In genomic region chrV:5274974-5275373, ce11 we compare ENCODE assay signal across 4 worm cellular contexts.
A peak's percentile ranks its signal among the peaks of the same experiment; 100 is the strongest.
TF ChIP-seq lines count a peak whose summit lies in the region.

No protein-coding gene starts in this region.

TF ChIP-seq in whole organism, L2 larva, 48 proteins besides CTCF, POLR2A, EP300 and RAD21:
- peak; percentile 41 for TF ChIP-seq sma-9 (GFP tag; optimal IDR thresholded peaks at IDR 0.05; lab: Kevin White, UChicago)
- TF ChIP-seq sma-9 (tag; optimal IDR thresholded peaks at IDR 0.05; lab: Kevin White, UChicago) = no peak
- peak; percentile 2 for TF ChIP-seq fos-1 (tag; optimal IDR thresholded peaks at IDR 0.05; lab: Kevin White, UChicago)
- no peak for TF ChIP-seq nhr-77 (tag; optimal IDR thresholded peaks at IDR 0.05; lab: Kevin White, UChicago)
- peak; percentile 57 for TF ChIP-seq nhr-25 (tag; optimal IDR thresholded peaks at IDR 0.05; lab: Kevin White, UChicago)
- no peak for TF ChIP-seq ceh-16 (tag; optimal IDR thresholded peaks at IDR 0.05; lab: Kevin White, UChicago)
- TF ChIP-seq sem-4 (tag; optimal IDR thresholded peaks at IDR 0.05; lab: Kevin White, UChicago) = peak; percentile 24
- TF ChIP-seq skn-1 (tag; optimal IDR thresholded peaks at IDR 0.05; lab: Kevin White, UChicago) = no peak
- TF ChIP-seq unc-62 (GFP tag; optimal IDR thresholded peaks at IDR 0.05; lab: Kevin White, UChicago) = no peak
- peak; percentile 34 for TF ChIP-seq mab-5 (tag; optimal IDR thresholded peaks at IDR 0.05; lab: Kevin White, UChicago)
- TF ChIP-seq lsy-2 (tag; optimal IDR thresholded peaks at IDR 0.05; lab: Kevin White, UChicago) = peak; percentile 59 to 70
- TF ChIP-seq C34F6.9 (tag; optimal IDR thresholded peaks at IDR 0.05; lab: Kevin White, UChicago) = peak; percentile 58
- no peak for TF ChIP-seq ZK546.5 (tag; optimal IDR thresholded peaks at IDR 0.05; lab: Kevin White, UChicago)
- TF ChIP-seq alr-1 (tag; optimal IDR thresholded peaks at IDR 0.05; lab: Kevin White, UChicago) = no peak
- TF ChIP-seq lin-13 (GFP tag; optimal IDR thresholded peaks at IDR 0.05; lab: Kevin White, UChicago) = peak; percentile 24
- TF ChIP-seq unc-55 (GFP tag; optimal IDR thresholded peaks at IDR 0.05; lab: Kevin White, UChicago) = peak; percentile 52
- no peak for TF ChIP-seq nhr-11 (tag; optimal IDR thresholded peaks at IDR 0.05; lab: Kevin White, UChicago)
- no peak for TF ChIP-seq Y55F3AM.14 (GFP tag; optimal IDR thresholded peaks at IDR 0.05; lab: Kevin White, UChicago)
- TF ChIP-seq F13H6.1 (tag; optimal IDR thresholded peaks at IDR 0.05; lab: Kevin White, UChicago) = peak; percentile 53
- no peak for TF ChIP-seq nhr-23 (tag; optimal IDR thresholded peaks at IDR 0.05; lab: Kevin White, UChicago)
- peak; percentile 77 for TF ChIP-seq gmeb-1 (tag; optimal IDR thresholded peaks at IDR 0.05; lab: Kevin White, UChicago)
- no peak for TF ChIP-seq nhr-237 (tag; optimal IDR thresholded peaks at IDR 0.05; lab: Kevin White, UChicago)
- TF ChIP-seq crh-2 (tag; optimal IDR thresholded peaks at IDR 0.05; lab: Kevin White, UChicago) = peak; percentile 38

TF ChIP-seq in whole organism, L4 larva, 104 proteins besides CTCF, POLR2A, EP300 and RAD21 (continues in another document):
- no peak for TF ChIP-seq set-16 (GFP tag; IDR thresholded peaks at IDR 0.05; lab: Robert Waterston, UW)
- TF ChIP-seq saeg-2 (GFP tag; IDR thresholded peaks at IDR 0.05; lab: Robert Waterston, UW) = no peak
- peak in 1 of 2 experiments; percentile 72 for TF ChIP-seq lsy-2 (tag; optimal IDR thresholded peaks at IDR 0.05; lab: Kevin White, UChicago)
- peak; percentile 62; the same call in 1 of the 2 replicates for TF ChIP-seq egl-43 (GFP tag; IDR thresholded peaks at IDR 0.05; lab: Robert Waterston, UW)
- TF ChIP-seq dmd-6 (GFP tag; IDR thresholded peaks at IDR 0.05; lab: Robert Waterston, UW) = 0 out of 2 replicates have a peak, but pooled peaks have one; percentile 37
- TF ChIP-seq mdt-29 (GFP tag; IDR thresholded peaks at IDR 0.05; lab: Robert Waterston, UW) = no peak
- TF ChIP-seq zag-1 (tag; optimal IDR thresholded peaks at IDR 0.05; lab: Kevin White, UChicago) = no peak
- TF ChIP-seq mes-2 (tag; optimal IDR thresholded peaks at IDR 0.05; lab: Kevin White, UChicago; ENCODE audit: poor library complexity, severe bottlenecking) = peak; percentile 70
- peak; percentile 34 for TF ChIP-seq mep-1 (tag; optimal IDR thresholded peaks at IDR 0.05; lab: Kevin White, UChicago)
- peak; percentile 36 for TF ChIP-seq hlh-11 (tag; optimal IDR thresholded peaks at IDR 0.05; lab: Kevin White, UChicago)
- no peak for TF ChIP-seq tra-1 (GFP tag; IDR thresholded peaks at IDR 0.05; lab: Robert Waterston, UW)
- no peak for TF ChIP-seq daf-19 (GFP tag; conservative IDR thresholded peaks at IDR 0.05; lab: Robert Waterston, UW)
- TF ChIP-seq ceh-82 (tag; optimal IDR thresholded peaks at IDR 0.05; lab: Kevin White, UChicago) = no peak
- TF ChIP-seq nhr-41 (GFP tag; IDR thresholded peaks at IDR 0.05; lab: Robert Waterston, UW) = no peak
- no peak for TF ChIP-seq egl-27 (tag; optimal IDR thresholded peaks at IDR 0.05; lab: Kevin White, UChicago)
- no peak for TF ChIP-seq nhr-25 (tag; optimal IDR thresholded peaks at IDR 0.05; lab: Kevin White, UChicago; ENCODE audit: borderline replicate concordance, insufficient read depth)
- TF ChIP-seq Y48G9A.11 (GFP tag; IDR thresholded peaks at IDR 0.05; lab: Robert Waterston, UW) = no peak
- peak; percentile 30 for TF ChIP-seq duxl-1 (tag; optimal IDR thresholded peaks at IDR 0.05; lab: Kevin White, UChicago; ENCODE audit: poor library complexity)
- TF ChIP-seq vab-7 (GFP tag; IDR thresholded peaks at IDR 0.05; lab: Robert Waterston, UW) = no peak
- no peak for TF ChIP-seq fos-1 (tag; optimal IDR thresholded peaks at IDR 0.05; lab: Kevin White, UChicago)
- TF ChIP-seq hlh-30 (tag; optimal IDR thresholded peaks at IDR 0.05; lab: Kevin White, UChicago; ENCODE audit: insufficient read depth) = peak; percentile 61
- TF ChIP-seq lin-38 (GFP tag; IDR thresholded peaks at IDR 0.05; lab: Robert Waterston, UW) = peak; percentile 77
- TF ChIP-seq ZK546.5 (tag; optimal IDR thresholded peaks at IDR 0.05; lab: Kevin White, UChicago) = no peak
- no peak for TF ChIP-seq mxl-3 (GFP tag; optimal IDR thresholded peaks at IDR 0.05; lab: Kevin White, UChicago)

TF ChIP-seq in whole organism, late embryonic, 69 proteins besides CTCF, POLR2A, EP300 and RAD21:
- TF ChIP-seq fax-1 (tag; optimal IDR thresholded peaks at IDR 0.05; lab: Kevin White, UChicago) = no peak
- TF ChIP-seq C08G9.2 (tag; optimal IDR thresholded peaks at IDR 0.05; lab: Kevin White, UChicago) = no peak
- peak; percentile 20 for TF ChIP-seq pha-2 (tag; optimal IDR thresholded peaks at IDR 0.05; lab: Kevin White, UChicago)
- no peak for TF ChIP-seq ref-2 (tag; optimal IDR thresholded peaks at IDR 0.05; lab: Kevin White, UChicago)
- TF ChIP-seq T23F11.4 (GFP tag; optimal IDR thresholded peaks at IDR 0.05; lab: Kevin White, UChicago) = no peak
- TF ChIP-seq F13H6.1 (tag; optimal IDR thresholded peaks at IDR 0.05; lab: Kevin White, UChicago) = no peak
- TF ChIP-seq dmd-4 (tag; optimal IDR thresholded peaks at IDR 0.05; lab: Kevin White, UChicago; ENCODE audit: borderline replicate concordance) = no peak
- no peak for TF ChIP-seq fkh-6 (tag; optimal IDR thresholded peaks at IDR 0.05; lab: Kevin White, UChicago)
- TF ChIP-seq pha-4 (tag; optimal IDR thresholded peaks at IDR 0.05; lab: Kevin White, UChicago) = no peak
- no peak for TF ChIP-seq dve-1 (tag; optimal IDR thresholded peaks at IDR 0.05; lab: Kevin White, UChicago)
- no peak for TF ChIP-seq nhr-11 (tag; optimal IDR thresholded peaks at IDR 0.05; lab: Kevin White, UChicago)
- peak; percentile 18 for TF ChIP-seq tbx-2 (tag; optimal IDR thresholded peaks at IDR 0.05; lab: Kevin White, UChicago)
- no peak for TF ChIP-seq pros-1 (tag; optimal IDR thresholded peaks at IDR 0.05; lab: Kevin White, UChicago)
- TF ChIP-seq rnt-1 (tag; optimal IDR thresholded peaks at IDR 0.05; lab: Kevin White, UChicago) = no peak
- TF ChIP-seq pat-9 (tag; optimal IDR thresholded peaks at IDR 0.05; lab: Kevin White, UChicago) = no peak
- TF ChIP-seq hlh-13 (GFP tag; optimal IDR thresholded peaks at IDR 0.05; lab: Kevin White, UChicago) = no peak
- TF ChIP-seq ceh-34 (tag; optimal IDR thresholded peaks at IDR 0.05; lab: Kevin White, UChicago) = peak; percentile 1
- TF ChIP-seq npax-4 (tag; optimal IDR thresholded peaks at IDR 0.05; lab: Kevin White, UChicago) = no peak
- TF ChIP-seq ztf-16 (tag; optimal IDR thresholded peaks at IDR 0.05; lab: Kevin White, UChicago) = no peak
- TF ChIP-seq tbx-7 (tag; optimal IDR thresholded peaks at IDR 0.05; lab: Kevin White, UChicago) = no peak
- TF ChIP-seq K09A11.1 (tag; optimal IDR thresholded peaks at IDR 0.05; lab: Kevin White, UChicago; ENCODE audit: insufficient read depth) = no peak
- no peak for TF ChIP-seq ceh-24 (tag; optimal IDR thresholded peaks at IDR 0.05; lab: Kevin White, UChicago)
- TF ChIP-seq odd-2 (tag; optimal IDR thresholded peaks at IDR 0.05; lab: Kevin White, UChicago) = no peak
- TF ChIP-seq unc-42 (tag; optimal IDR thresholded peaks at IDR 0.05; lab: Kevin White, UChicago) = peak; percentile 48

TF ChIP-seq in whole organism, mixed stage, embryonic, 35 proteins besides CTCF, POLR2A, EP300 and RAD21:
- TF ChIP-seq zip-8 (tag; optimal IDR thresholded peaks at IDR 0.05; lab: Kevin White, UChicago) = no peak
- TF ChIP-seq ceh-43 (GFP tag; optimal IDR thresholded peaks at IDR 0.05; lab: Kevin White, UChicago) = no peak
- no peak for TF ChIP-seq ceh-39 (tag; optimal IDR thresholded peaks at IDR 0.05; lab: Kevin White, UChicago)
- TF ChIP-seq nhr-12 (tag; optimal IDR thresholded peaks at IDR 0.05; lab: Kevin White, UChicago) = no peak
- peak; percentile 37 for TF ChIP-seq M03D4.4 (tag; optimal IDR thresholded peaks at IDR 0.05; lab: Kevin White, UChicago)
- TF ChIP-seq nhr-76 (tag; optimal IDR thresholded peaks at IDR 0.05; lab: Kevin White, UChicago) = no peak
- no peak for TF ChIP-seq ceh-83 (GFP tag; optimal IDR thresholded peaks at IDR 0.05; lab: Kevin White, UChicago)
- TF ChIP-seq unc-120 (tag; optimal IDR thresholded peaks at IDR 0.05; lab: Kevin White, UChicago; ENCODE audit: poor library complexity, severe bottlenecking) = no peak
- TF ChIP-seq sptf-1 (tag; optimal IDR thresholded peaks at IDR 0.05; lab: Kevin White, UChicago) = peak; percentile 11
- TF ChIP-seq bed-3 (GFP tag; optimal IDR thresholded peaks at IDR 0.05; lab: Kevin White, UChicago) = peak; percentile 8
- peak; percentile 6 for TF ChIP-seq lsy-2 (tag; optimal IDR thresholded peaks at IDR 0.05; lab: Kevin White, UChicago)
- TF ChIP-seq snpc-4 (tag; optimal IDR thresholded peaks at IDR 0.05; lab: Kevin White, UChicago) = no peak
- no peak for TF ChIP-seq blmp-1 (tag; optimal IDR thresholded peaks at IDR 0.05; lab: Kevin White, UChicago)
- no peak for TF ChIP-seq nhr-28 (tag; optimal IDR thresholded peaks at IDR 0.05; lab: Kevin White, UChicago)
- no peak for TF ChIP-seq mls-2 (tag; optimal IDR thresholded peaks at IDR 0.05; lab: Kevin White, UChicago)
- TF ChIP-seq cnd-1 (tag; optimal IDR thresholded peaks at IDR 0.05; lab: Kevin White, UChicago) = no peak
- TF ChIP-seq lin-13 (tag; optimal IDR thresholded peaks at IDR 0.05; lab: Kevin White, UChicago) = peak; percentile 40
- peak; percentile 23 for TF ChIP-seq ces-1 (GFP tag; optimal IDR thresholded peaks at IDR 0.05; lab: Kevin White, UChicago)
- no peak for TF ChIP-seq drap-1 (GFP tag; optimal IDR thresholded peaks at IDR 0.05; lab: Kevin White, UChicago)
